Fruit fly (Drosophila melanogaster) whole organism, embryonic: ENCODE results near the gene nod.

Source experiments
- Aef1 ChIP-seq: fragments of 200-800 bp; sonication (Bioruptor generic); IDR thresholded peaks from 3 replicates; pipeline ENCODE4 v1.3.6; 2022; ENCODE audit warnings: missing biosample characterization, missing genetic modification characterization
- Atf3 ChIP-seq: fragments of 200-800 bp; sonication (Bioruptor generic); optimal IDR thresholded peaks from 3 replicates; lab custom pipeline; 2016; ENCODE audit warnings: missing biosample characterization, missing genetic modification characterization
- CG10267 ChIP-seq: fragments of 200-800 bp; sonication (Bioruptor generic); optimal IDR thresholded peaks from 2 replicates; lab custom pipeline; 2018; ENCODE audit warnings: missing biosample characterization, mild to moderate bottlenecking, missing genetic modification characterization, moderate library complexity
- CG10543 ChIP-seq: fragments of 200-800 bp; sonication (Bioruptor generic); optimal IDR thresholded peaks from 3 replicates; lab custom pipeline; 2017; ENCODE audit warnings: missing biosample characterization, mild to moderate bottlenecking, missing genetic modification characterization, moderate library complexity
- CG11093 ChIP-seq: fragments of 200-800 bp; sonication (Bioruptor generic); IDR thresholded peaks from 3 replicates; pipeline ENCODE4 v1.3.6; 2022; ENCODE audit warnings: missing biosample characterization, missing genetic modification characterization
- CG11695 ChIP-seq: fragments of 200-800 bp; sonication (Bioruptor generic); IDR thresholded peaks from 3 replicates; pipeline ENCODE4 v1.3.6; 2022; ENCODE audit warnings: missing biosample characterization, missing genetic modification characterization
- CG12659 ChIP-seq: fragments of 200-800 bp; sonication (Bioruptor generic); optimal IDR thresholded peaks from 3 replicates; lab custom pipeline; 2017; ENCODE audit warnings: mild to moderate bottlenecking, missing biosample characterization, missing genetic modification reagents, missing genetic modification characterization
- CG13123 ChIP-seq: fragments of 200-800 bp; sonication (Bioruptor generic); optimal IDR thresholded peaks from 2 replicates; lab custom pipeline; 2016; ENCODE audit warnings: missing biosample characterization, missing genetic modification characterization
- CG17359 ChIP-seq: fragments of 200-800 bp; sonication (Bioruptor generic); optimal IDR thresholded peaks from 3 replicates; lab custom pipeline; 2018; ENCODE audit warnings: missing biosample characterization, mild to moderate bottlenecking, missing genetic modification characterization, moderate library complexity
- CG1832 ChIP-seq: fragments of 200-800 bp; sonication (Bioruptor generic); optimal IDR thresholded peaks from 2 replicates; lab custom pipeline; 2017; ENCODE audit warnings: missing biosample characterization, mild to moderate bottlenecking, missing genetic modification characterization, inconsistent platforms
- CG2129 ChIP-seq: fragments of 200-800 bp; sonication (Bioruptor generic); IDR thresholded peaks from 2 replicates; pipeline ENCODE4 v1.3.6; 2022; ENCODE audit warnings: missing biosample characterization, missing genetic modification characterization; ENCODE audit not compliant: partially characterized antibody
- CG2202 ChIP-seq: fragments of 200-800 bp; sonication (Bioruptor generic); optimal IDR thresholded peaks from 2 replicates; lab custom pipeline; 2018; ENCODE audit warnings: missing biosample characterization, mild to moderate bottlenecking, missing genetic modification characterization
- CG2875 ChIP-seq: fragments of 200-800 bp; sonication (Bioruptor generic); optimal IDR thresholded peaks from 2 replicates; lab custom pipeline; 2017; ENCODE audit warnings: missing biosample characterization, mild to moderate bottlenecking, missing genetic modification characterization, missing genetic modification reagents
- CG3407 ChIP-seq: fragments of 200-800 bp; sonication (Bioruptor generic); optimal IDR thresholded peaks from 2 replicates; lab custom pipeline; 2018; ENCODE audit warnings: missing biosample characterization, mild to moderate bottlenecking, missing genetic modification characterization
- CG3847 ChIP-seq: fragments of 200-800 bp; sonication (Bioruptor generic); IDR thresholded peaks from 2 replicates; pipeline ENCODE4 v1.3.6; 2022; ENCODE audit warnings: missing biosample characterization, missing genetic modification characterization
- CG4404 ChIP-seq: fragments of 200-800 bp; sonication (Bioruptor generic); IDR thresholded peaks from 2 replicates; pipeline ENCODE4 v1.3.6; 2022; ENCODE audit warnings: missing biosample characterization, missing genetic modification characterization
- CG4854 ChIP-seq: fragments of 200-800 bp; sonication (Bioruptor generic); optimal IDR thresholded peaks from 2 replicates; lab custom pipeline; 2016; ENCODE audit warnings: missing biosample characterization, missing genetic modification characterization, inconsistent platforms
- CG7357 ChIP-seq: fragments of 200-800 bp; sonication (Bioruptor generic); IDR thresholded peaks from 3 replicates; pipeline ENCODE4 v1.3.6; 2022; ENCODE audit warnings: missing biosample characterization, missing genetic modification characterization
- CG9876 ChIP-seq: fragments of 200-800 bp; sonication (Bioruptor generic); optimal IDR thresholded peaks from 2 replicates; lab custom pipeline; 2016; ENCODE audit warnings: missing biosample characterization, missing genetic modification characterization
- CrebB ChIP-seq: fragments of 200-800 bp; sonication (Bioruptor generic); optimal IDR thresholded peaks from 3 replicates; lab custom pipeline; 2018; ENCODE audit warnings: missing biosample characterization, mild to moderate bottlenecking, missing genetic modification characterization
- Dbx ChIP-seq: fragments of 200-800 bp; sonication (Bioruptor generic); IDR thresholded peaks from 3 replicates; pipeline ENCODE4 v1.3.6; 2022; ENCODE audit warnings: missing biosample characterization, missing genetic modification characterization
- ERR ChIP-seq: fragments of 200-800 bp; sonication (Bioruptor generic); optimal IDR thresholded peaks from 2 replicates; lab custom pipeline; 2016; ENCODE audit warnings: missing biosample characterization, missing genetic modification characterization
- Hand ChIP-seq: fragments of 200-800 bp; sonication (Bioruptor generic); optimal IDR thresholded peaks from 2 replicates; lab custom pipeline; 2017; ENCODE audit warnings: mild to moderate bottlenecking, missing biosample characterization, missing genetic modification reagents, missing genetic modification characterization
- MESR4 ChIP-seq: fragments of 200-800 bp; sonication (Bioruptor generic); optimal IDR thresholded peaks from 2 replicates; lab custom pipeline; 2018; ENCODE audit warnings: missing biosample characterization, mild to moderate bottlenecking, missing genetic modification characterization, moderate library complexity
- MTF-1 ChIP-seq: fragments of 200-800 bp; sonication (Bioruptor generic); optimal IDR thresholded peaks from 2 replicates; lab custom pipeline; 2018; ENCODE audit warnings: missing biosample characterization, mild to moderate bottlenecking, missing genetic modification characterization, borderline replicate concordance
- Neu2 ChIP-seq: fragments of 200-800 bp; sonication (Bioruptor generic); optimal IDR thresholded peaks from 3 replicates; lab custom pipeline; 2016; ENCODE audit warnings: missing biosample characterization, missing genetic modification characterization, borderline replicate concordance
- Rfx ChIP-seq: fragments of 200-800 bp; sonication (Bioruptor generic); IDR thresholded peaks from 2 replicates; pipeline ENCODE4 v1.3.6; 2022; ENCODE audit warnings: missing biosample characterization, missing genetic modification characterization
- Spps ChIP-seq: fragments of 200-800 bp; sonication (Bioruptor generic); optimal IDR thresholded peaks from 2 replicates; lab custom pipeline; 2018; ENCODE audit warnings: missing biosample characterization, mild to moderate bottlenecking, missing genetic modification characterization
- btn ChIP-seq: fragments of 200-800 bp; sonication (Bioruptor generic); optimal IDR thresholded peaks from 2 replicates; lab custom pipeline; 2016; ENCODE audit warnings: missing biosample characterization, missing genetic modification characterization
- chinmo ChIP-seq: fragments of 200-800 bp; sonication (Bioruptor generic); IDR thresholded peaks from 4 replicates; pipeline ENCODE4 v1.3.6; 2022; ENCODE audit warnings: missing biosample characterization, missing genetic modification characterization; ENCODE audit not compliant: partially characterized antibody
- corto ChIP-seq: fragments of 200-800 bp; sonication (Bioruptor generic); optimal IDR thresholded peaks from 2 replicates; lab custom pipeline; 2016; ENCODE audit warnings: missing biosample characterization, mild to moderate bottlenecking, missing genetic modification characterization, moderate library complexity
- dimm ChIP-seq: fragments of 200-800 bp; sonication (Bioruptor generic); IDR thresholded peaks from 2 replicates; pipeline ENCODE4 v1.3.6; 2022; ENCODE audit warnings: missing biosample characterization, missing genetic modification characterization
- disco-r ChIP-seq: fragments of 200-800 bp; sonication (Bioruptor generic); optimal IDR thresholded peaks from 2 replicates; lab custom pipeline; 2016; ENCODE audit warnings: missing biosample characterization, missing genetic modification characterization
- emc ChIP-seq: fragments of 200-800 bp; sonication (Bioruptor generic); optimal IDR thresholded peaks from 2 replicates; lab custom pipeline; 2016; ENCODE audit warnings: missing biosample characterization, missing genetic modification characterization
- en ChIP-seq: fragments of 200-800 bp; sonication (Bioruptor generic); optimal IDR thresholded peaks from 2 replicates; lab custom pipeline; 2016; ENCODE audit warnings: missing biosample characterization, missing genetic modification characterization
- eve ChIP-seq, 2 experiments: fragments of >200 bp; optimal IDR thresholded peaks; 2 replicates each; lab custom pipeline; 2017; ENCODE audit warnings: missing biosample characterization in 2 of 2, missing genetic modification characterization in 2 of 2
- exex ChIP-seq: fragments of 200-800 bp; sonication (Bioruptor generic); optimal IDR thresholded peaks from 4 replicates; lab custom pipeline; 2018; ENCODE audit warnings: missing biosample characterization, mild to moderate bottlenecking, missing genetic modification characterization, moderate library complexity
- her ChIP-seq: fragments of 200-800 bp; sonication (Bioruptor generic); optimal IDR thresholded peaks from 2 replicates; lab custom pipeline; 2016; ENCODE audit warnings: missing biosample characterization, missing genetic modification characterization
- lilli ChIP-seq: fragments of 200-800 bp; sonication (Bioruptor generic); optimal IDR thresholded peaks from 3 replicates; lab custom pipeline; 2016; ENCODE audit warnings: missing biosample characterization, missing genetic modification characterization
- nom ChIP-seq: fragments of 200-800 bp; sonication (Bioruptor generic); optimal IDR thresholded peaks from 2 replicates; lab custom pipeline; 2017; ENCODE audit warnings: missing biosample characterization, missing genetic modification characterization, mild to moderate bottlenecking, moderate library complexity, missing genetic modification reagents
- odd ChIP-seq: fragments of 200-800 bp; sonication (Bioruptor generic); optimal IDR thresholded peaks from 2 replicates; lab custom pipeline; 2017; ENCODE audit warnings: missing biosample characterization, mild to moderate bottlenecking, missing genetic modification characterization
- onecut ChIP-seq: fragments of 200-800 bp; sonication (Bioruptor generic); IDR thresholded peaks from 2 replicates; pipeline ENCODE4 v1.3.6; 2022; ENCODE audit warnings: missing biosample characterization, missing genetic modification characterization
- sens ChIP-seq: fragments of 200-800 bp; sonication (Bioruptor generic); peaks from one replicate; lab custom pipeline; 2016; ENCODE audit warnings: missing biosample characterization, missing genetic modification characterization
- seq ChIP-seq: fragments of 200-800 bp; sonication (Bioruptor generic); IDR thresholded peaks from 2 replicates; pipeline ENCODE4 v1.3.6; 2022; ENCODE audit warnings: missing biosample characterization, missing genetic modification characterization
- sisA ChIP-seq: fragments of 200-800 bp; sonication (Bioruptor generic); IDR thresholded peaks from 2 replicates; pipeline ENCODE4 v1.3.6; 2022; ENCODE audit warnings: missing biosample characterization, missing genetic modification characterization
- slou ChIP-seq: fragments of 200-800 bp; sonication (Bioruptor generic); optimal IDR thresholded peaks from 3 replicates; lab custom pipeline; 2016; ENCODE audit warnings: missing biosample characterization, missing genetic modification characterization
- so ChIP-seq: fragments of 200-800 bp; sonication (Bioruptor generic); IDR thresholded peaks from 3 replicates; pipeline ENCODE4 v1.3.6; 2022; ENCODE audit warnings: missing biosample characterization, missing genetic modification characterization
- sug ChIP-seq: fragments of 200-800 bp; optimal IDR thresholded peaks from 2 replicates; lab custom pipeline; 2019; ENCODE audit warnings: missing biosample characterization, mild to moderate bottlenecking, missing genetic modification characterization, moderate library complexity
- tgo ChIP-seq: fragments of 200-800 bp; sonication (Bioruptor generic); IDR thresholded peaks from 3 replicates; pipeline ENCODE4 v1.3.6; 2022; ENCODE audit warnings: missing biosample characterization, missing genetic modification characterization
- vvl ChIP-seq: fragments of 200-800 bp; sonication (Bioruptor generic); IDR thresholded peaks from 2 replicates; pipeline ENCODE4 v1.3.6; 2022; ENCODE audit warnings: missing biosample characterization, missing genetic modification characterization

The nod gene

DNA sequence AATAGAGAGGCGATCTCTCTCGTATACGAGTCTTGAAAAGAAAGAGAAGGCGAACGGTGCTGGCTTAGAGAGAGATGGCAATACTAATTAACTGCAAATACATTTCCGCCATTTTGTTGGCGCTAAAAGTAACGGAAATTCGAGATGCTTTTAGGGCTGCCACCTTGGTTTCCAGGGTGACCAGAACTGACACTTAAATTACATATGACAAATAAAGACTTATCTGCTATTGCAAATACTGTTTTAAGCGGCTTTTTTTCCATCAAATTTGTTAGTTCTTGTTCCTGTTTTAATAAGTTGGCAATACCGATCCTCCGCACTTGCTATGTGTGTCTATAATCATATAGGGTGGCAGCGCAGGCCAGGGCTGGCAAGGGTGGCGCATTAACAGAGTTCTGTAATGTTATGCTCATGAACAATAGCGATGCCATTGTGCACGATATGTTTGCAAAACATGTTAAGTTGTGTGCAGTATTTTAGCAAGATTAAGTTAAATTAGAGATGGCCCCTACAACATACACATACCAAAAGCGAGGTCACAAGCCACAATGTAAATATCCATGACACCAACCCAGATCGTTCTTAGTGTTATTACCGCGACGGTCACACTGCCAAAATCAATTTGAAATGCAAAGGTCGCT is at the start of gene nod (continued):
- TF ChIP-seq so (GFP tag; lab: Robert Waterston, UW) = 0 out of 3 replicates have a peak, but pooled peaks have one; percentile 29
- TF ChIP-seq vvl (GFP tag; lab: Robert Waterston, UW) = peak; percentile 57
- no peak for TF ChIP-seq nom (GFP tag; lab: Kevin White, UChicago)
- no peak for TF ChIP-seq MTF-1 (GFP tag; lab: Kevin White, UChicago)
- peak; percentile 63 for TF ChIP-seq sug
- peak; percentile 88 for TF ChIP-seq sens
- peak; percentile 58; the same call in 1 of the 3 replicates for TF ChIP-seq Dbx
- no peak for TF ChIP-seq CG2202 (tag; lab: Kevin White, UChicago)
- no peak for TF ChIP-seq odd (GFP tag; lab: Kevin White, UChicago)
- no peak for TF ChIP-seq btn
- TF ChIP-seq CG4404 = peak; percentile 42
- TF ChIP-seq CG3847 (GFP tag; lab: Robert Waterston, UW) = peak; percentile 62
- no peak for TF ChIP-seq Hand
- TF ChIP-seq slou (GFP tag; lab: Kevin White, UChicago) = no peak
- peak; percentile 40 for TF ChIP-seq CG2875 (GFP tag; lab: Kevin White, UChicago)
- TF ChIP-seq CG11093 (GFP tag; lab: Robert Waterston, UW) = 0 out of 3 replicates have a peak, but pooled peaks have one; percentile 18
- peak; percentile 69 for TF ChIP-seq CG17359 (tag; lab: Kevin White, UChicago)
- TF ChIP-seq CrebB (tag; lab: Kevin White, UChicago) = peak; percentile 7
- TF ChIP-seq lilli (GFP tag; lab: Kevin White, UChicago) = peak; percentile 79
- no peak for TF ChIP-seq en (GFP tag; lab: Kevin White, UChicago)
- TF ChIP-seq Spps (tag; lab: Kevin White, UChicago) = peak; percentile 13
- no peak for TF ChIP-seq eve (GFP tag; optimal IDR thresholded peaks at IDR 0.05; lab: Kevin White, UChicago)
- peak; percentile 88 for TF ChIP-seq CG12659 (GFP tag; lab: Kevin White, UChicago)
- TF ChIP-seq Aef1 (GFP tag; lab: Robert Waterston, UW) = peak; percentile 32; the same call in 1 of the 3 replicates
- peak; percentile 74 for TF ChIP-seq Rfx (GFP tag; lab: Robert Waterston, UW)
- peak; percentile 66 for TF ChIP-seq sisA (GFP tag; lab: Robert Waterston, UW)
- peak; percentile 49 for TF ChIP-seq CG10543
- peak; percentile 34 for TF ChIP-seq Atf3 (GFP tag; lab: Kevin White, UChicago)
- no peak for TF ChIP-seq chinmo (GFP tag; lab: Robert Waterston, UW)
- TF ChIP-seq emc (GFP tag; lab: Kevin White, UChicago) = peak; percentile 37
- no peak for TF ChIP-seq corto
- peak; percentile 58 for TF ChIP-seq CG10267 (tag; lab: Kevin White, UChicago)
- peak; percentile 3 for TF ChIP-seq CG9876
- peak; percentile 74 for TF ChIP-seq ERR (GFP tag; lab: Kevin White, UChicago)
- TF ChIP-seq MESR4 = peak; percentile 36
- peak; percentile 34; the same call in 1 of the 2 replicates for TF ChIP-seq CG2129 (GFP tag; lab: Robert Waterston, UW)
- TF ChIP-seq tgo = peak; percentile 52; the same call in 1 of the 3 replicates
- TF ChIP-seq CG13123 = peak; percentile 51
- no peak for TF ChIP-seq disco-r (GFP tag; lab: Kevin White, UChicago)
- peak; percentile 15; the same call in 1 of the 2 replicates for TF ChIP-seq seq (GFP tag; lab: Robert Waterston, UW)
- peak; percentile 36 for TF ChIP-seq Neu2 (GFP tag; lab: Kevin White, UChicago)
- peak; percentile 13; the same call in 1 of the 3 replicates for TF ChIP-seq CG7357 (GFP tag; lab: Robert Waterston, UW)
- TF ChIP-seq her (GFP tag; lab: Kevin White, UChicago) = peak; percentile 73
- peak; percentile 44 for TF ChIP-seq CG4854 (GFP tag; lab: Kevin White, UChicago)
- TF ChIP-seq CG11695 (GFP tag; lab: Robert Waterston, UW) = peak; percentile 76
- TF ChIP-seq CG3407 (GFP tag; lab: Kevin White, UChicago) = peak; percentile 36
- 0 out of 2 replicates have a peak, but pooled peaks have one; percentile 26 for TF ChIP-seq onecut
- peak; percentile 65 for TF ChIP-seq exex (tag; lab: Kevin White, UChicago)
- no peak for TF ChIP-seq dimm (GFP tag; lab: Robert Waterston, UW)
- TF ChIP-seq CG1832 = peak; percentile 57
